Fruit fly (Drosophila melanogaster) whole organism, embryonic: ENCODE data around the gene TkR86C.

Experiments used
- Aef1 ChIP-seq: fragments of 200-800 bp; sonication (Bioruptor generic); IDR thresholded peaks from 3 replicates; pipeline ENCODE4 v1.3.6; 2022; ENCODE audit warnings: missing biosample characterization, missing genetic modification characterization
- CG11695 ChIP-seq: fragments of 200-800 bp; sonication (Bioruptor generic); IDR thresholded peaks from 3 replicates; pipeline ENCODE4 v1.3.6; 2022; ENCODE audit warnings: missing biosample characterization, missing genetic modification characterization
- CG12104 ChIP-seq: fragments of 200-800 bp; sonication (Bioruptor generic); optimal IDR thresholded peaks from 3 replicates; lab custom pipeline; 2016; ENCODE audit warnings: missing biosample characterization, missing genetic modification characterization
- CG1233 ChIP-seq: fragments of 200-800 bp; sonication (Bioruptor generic); optimal IDR thresholded peaks from 4 replicates; lab custom pipeline; 2018; ENCODE audit warnings: missing biosample characterization, mild to moderate bottlenecking, missing genetic modification characterization
- CG14441 ChIP-seq: fragments of 200-800 bp; sonication (Bioruptor generic); IDR thresholded peaks from 2 replicates; pipeline ENCODE4 v1.3.6; 2022; ENCODE audit warnings: missing biosample characterization, missing genetic modification characterization
- CG16779 ChIP-seq: fragments of 200-800 bp; sonication (Bioruptor generic); IDR thresholded peaks from 2 replicates; pipeline ENCODE4 v1.3.6; 2022; ENCODE audit warnings: missing biosample characterization, missing genetic modification characterization
- CG17568 ChIP-seq: fragments of 200-800 bp; sonication (Bioruptor generic); optimal IDR thresholded peaks from 2 replicates; lab custom pipeline; 2018; ENCODE audit warnings: missing biosample characterization, mild to moderate bottlenecking, missing genetic modification characterization, moderate library complexity
- CG18262 ChIP-seq: fragments of 200-800 bp; optimal IDR thresholded peaks from 3 replicates; lab custom pipeline; 2019; ENCODE audit warnings: missing biosample characterization, mild to moderate bottlenecking, missing genetic modification characterization, moderate library complexity
- CG18599 ChIP-seq: fragments of 200-800 bp; sonication (Bioruptor generic); optimal IDR thresholded peaks from 3 replicates; lab custom pipeline; 2017; ENCODE audit warnings: missing biosample characterization, missing genetic modification characterization, mild to moderate bottlenecking, moderate library complexity, missing genetic modification reagents
- CG5180 ChIP-seq: fragments of 200-800 bp; sonication (Bioruptor generic); optimal IDR thresholded peaks from 3 replicates; lab custom pipeline; 2017; ENCODE audit warnings: missing biosample characterization, missing genetic modification characterization, mild to moderate bottlenecking, moderate library complexity, missing genetic modification reagents
- CG7786 ChIP-seq: fragments of 200-800 bp; sonication (Bioruptor generic); optimal IDR thresholded peaks from 2 replicates; lab custom pipeline; 2016; ENCODE audit warnings: missing biosample characterization, missing genetic modification characterization
- CG8281 ChIP-seq: fragments of 200-800 bp; sonication (Bioruptor generic); optimal IDR thresholded peaks from 2 replicates; lab custom pipeline; 2018; ENCODE audit warnings: missing biosample characterization, mild to moderate bottlenecking, missing genetic modification characterization, moderate library complexity
- CG8924 ChIP-seq: fragments of 200-800 bp; optimal IDR thresholded peaks from 3 replicates; lab custom pipeline; 2019; ENCODE audit warnings: missing biosample characterization, mild to moderate bottlenecking, missing genetic modification characterization, moderate library complexity
- CrebB ChIP-seq: fragments of 200-800 bp; sonication (Bioruptor generic); optimal IDR thresholded peaks from 3 replicates; lab custom pipeline; 2018; ENCODE audit warnings: missing biosample characterization, mild to moderate bottlenecking, missing genetic modification characterization
- Dll ChIP-seq: fragments of 200-800 bp; sonication (Bioruptor generic); IDR thresholded peaks from 4 replicates; pipeline ENCODE4 v1.3.6; 2022; ENCODE audit warnings: missing biosample characterization, missing genetic modification characterization; ENCODE audit not compliant: partially characterized antibody
- Drgx ChIP-seq: fragments of 200-800 bp; sonication (Bioruptor generic); IDR thresholded peaks from 2 replicates; pipeline ENCODE4 v1.3.6; 2022; ENCODE audit warnings: missing biosample characterization, missing genetic modification characterization
- Elba2 ChIP-seq: fragments of 200-800 bp; sonication (Bioruptor generic); optimal IDR thresholded peaks from 3 replicates; lab custom pipeline; 2016; ENCODE audit warnings: missing biosample characterization, missing genetic modification characterization
- Fer1 ChIP-seq: fragments of 200-800 bp; sonication (Bioruptor generic); optimal IDR thresholded peaks from 2 replicates; lab custom pipeline; 2017; ENCODE audit warnings: missing biosample characterization, mild to moderate bottlenecking, missing genetic modification characterization
- H15 ChIP-seq: fragments of 200-800 bp; sonication (Bioruptor generic); IDR thresholded peaks from 3 replicates; pipeline ENCODE4 v1.3.6; 2022; ENCODE audit warnings: missing biosample characterization, missing genetic modification characterization
- Kr ChIP-seq: fragments of 200-800 bp; sonication (Bioruptor generic); optimal IDR thresholded peaks from 2 replicates; lab custom pipeline; 2017; ENCODE audit warnings: missing biosample characterization, mild to moderate bottlenecking, missing genetic modification characterization
- Mrtf ChIP-seq: fragments of 200-800 bp; sonication (Bioruptor generic); IDR thresholded peaks from 3 replicates; pipeline ENCODE4 v1.3.6; 2022; ENCODE audit warnings: missing biosample characterization, missing genetic modification characterization
- Optix ChIP-seq: fragments of 200-800 bp; sonication (Bioruptor generic); IDR thresholded peaks from 3 replicates; pipeline ENCODE4 v1.3.6; 2022; ENCODE audit warnings: missing biosample characterization, missing genetic modification characterization
- PHDP ChIP-seq: fragments of 200-800 bp; sonication (Bioruptor generic); optimal IDR thresholded peaks from 3 replicates; lab custom pipeline; 2018; ENCODE audit warnings: missing biosample characterization, mild to moderate bottlenecking, missing genetic modification characterization, moderate library complexity
- TFAM ChIP-seq: fragments of 200-800 bp; sonication (Bioruptor generic); optimal IDR thresholded peaks from 2 replicates; lab custom pipeline; 2017; ENCODE audit warnings: missing biosample characterization, missing genetic modification characterization, inconsistent platforms
- bigmax ChIP-seq: fragments of 200-800 bp; sonication (Bioruptor generic); optimal IDR thresholded peaks from 2 replicates; lab custom pipeline; 2018; ENCODE audit warnings: missing biosample characterization, mild to moderate bottlenecking, missing genetic modification characterization
- bsh ChIP-seq, 2 experiments: fragments of 200-800 bp; sonication (Bioruptor generic); optimal IDR thresholded peaks; 2 replicates each; lab custom pipeline; 2017 to 2018; ENCODE audit warnings: mild to moderate bottlenecking in 2 of 2, missing biosample characterization in 2 of 2, missing genetic modification characterization in 2 of 2, moderate library complexity in 1 of 2
- crp ChIP-seq, 2 experiments: fragments of 200-800 bp; sonication (Bioruptor generic); optimal IDR thresholded peaks; 2 replicates in 1 of 2; 3 replicates in 1 of 2; lab custom pipeline; 2017; ENCODE audit warnings: missing biosample characterization in 2 of 2, missing genetic modification characterization in 2 of 2, mild to moderate bottlenecking in 1 of 2, moderate library complexity in 1 of 2
- dimm ChIP-seq: fragments of 200-800 bp; sonication (Bioruptor generic); IDR thresholded peaks from 2 replicates; pipeline ENCODE4 v1.3.6; 2022; ENCODE audit warnings: missing biosample characterization, missing genetic modification characterization
- eve ChIP-seq, 2 experiments: fragments of >200 bp; optimal IDR thresholded peaks; 2 replicates each; lab custom pipeline; 2017; ENCODE audit warnings: missing biosample characterization in 2 of 2, missing genetic modification characterization in 2 of 2
- ewg ChIP-seq: fragments of 200-800 bp; sonication (Bioruptor generic); optimal IDR thresholded peaks from 3 replicates; lab custom pipeline; 2017; ENCODE audit warnings: mild to moderate bottlenecking, missing biosample characterization, missing genetic modification reagents, missing genetic modification characterization
- fd102C ChIP-seq: fragments of 200-800 bp; sonication (Bioruptor generic); optimal IDR thresholded peaks from 2 replicates; lab custom pipeline; 2018; ENCODE audit warnings: missing biosample characterization, mild to moderate bottlenecking, missing genetic modification characterization, moderate library complexity
- fu2 ChIP-seq: fragments of 200-800 bp; sonication (Bioruptor generic); optimal IDR thresholded peaks from 2 replicates; lab custom pipeline; 2016; ENCODE audit warnings: missing biosample characterization, missing genetic modification characterization
- grau ChIP-seq: fragments of 200-800 bp; optimal IDR thresholded peaks from 3 replicates; lab custom pipeline; 2019; ENCODE audit warnings: missing biosample characterization, mild to moderate bottlenecking, missing genetic modification characterization, moderate library complexity
- hb ChIP-seq: fragments of 200-800 bp; sonication (Bioruptor generic); IDR thresholded peaks from 3 replicates; pipeline ENCODE4 v1.3.6; 2022; ENCODE audit warnings: missing biosample characterization, missing genetic modification characterization; ENCODE audit not compliant: partially characterized antibody
- inv ChIP-seq: fragments of 200-800 bp; sonication (Bioruptor generic); IDR thresholded peaks from 2 replicates; pipeline ENCODE4 v1.3.6; 2022; ENCODE audit warnings: missing biosample characterization, missing genetic modification characterization; ENCODE audit not compliant: partially characterized antibody
- jigr1 ChIP-seq: fragments of 200-800 bp; sonication (Bioruptor generic); IDR thresholded peaks from 3 replicates; pipeline ENCODE4 v1.3.6; 2022; ENCODE audit warnings: missing biosample characterization, missing genetic modification characterization
- kah ChIP-seq: fragments of 200-800 bp; sonication (Bioruptor generic); optimal IDR thresholded peaks from 2 replicates; lab custom pipeline; 2018; ENCODE audit warnings: missing biosample characterization, mild to moderate bottlenecking, missing genetic modification characterization
- kni ChIP-seq: fragments of 200-800 bp; sonication (Bioruptor generic); optimal IDR thresholded peaks from 3 replicates; lab custom pipeline; 2017; ENCODE audit warnings: mild to moderate bottlenecking, missing biosample characterization, missing genetic modification reagents, missing genetic modification characterization
- p53 ChIP-seq: fragments of 200-800 bp; sonication (Bioruptor generic); optimal IDR thresholded peaks from 2 replicates; lab custom pipeline; 2016; ENCODE audit warnings: missing biosample characterization, missing genetic modification characterization
- pnt ChIP-seq: fragments of 200-800 bp; sonication (Bioruptor generic); optimal IDR thresholded peaks from 3 replicates; lab custom pipeline; 2016; ENCODE audit warnings: missing biosample characterization, missing genetic modification characterization
- pum ChIP-seq: fragments of 200-800 bp; sonication (Bioruptor generic); optimal IDR thresholded peaks from 2 replicates; lab custom pipeline; 2016; ENCODE audit warnings: missing biosample characterization, missing genetic modification characterization
- sens ChIP-seq: fragments of 200-800 bp; sonication (Bioruptor generic); peaks from one replicate; lab custom pipeline; 2016; ENCODE audit warnings: missing biosample characterization, missing genetic modification characterization
- stc ChIP-seq: fragments of 200-800 bp; sonication (Bioruptor generic); IDR thresholded peaks from 2 replicates; pipeline ENCODE4 v1.3.6; 2022; ENCODE audit warnings: missing biosample characterization, missing genetic modification characterization
- stwl ChIP-seq: fragments of 200-800 bp; sonication (Bioruptor generic); optimal IDR thresholded peaks from 3 replicates; lab custom pipeline; 2018; ENCODE audit warnings: missing biosample characterization, mild to moderate bottlenecking, missing genetic modification characterization, moderate library complexity
- tap ChIP-seq: fragments of 200-800 bp; optimal IDR thresholded peaks from 3 replicates; lab custom pipeline; 2019; ENCODE audit warnings: missing biosample characterization, mild to moderate bottlenecking, missing genetic modification characterization, moderate library complexity
- tio ChIP-seq: fragments of 200-800 bp; sonication (Bioruptor generic); optimal IDR thresholded peaks from 2 replicates; lab custom pipeline; 2017; ENCODE audit warnings: missing biosample characterization, missing genetic modification characterization, inconsistent platforms
- tup ChIP-seq: fragments of 200-800 bp; sonication (Bioruptor generic); optimal IDR thresholded peaks from 2 replicates; lab custom pipeline; 2016; ENCODE audit warnings: missing biosample characterization, mild to moderate bottlenecking, missing genetic modification characterization, moderate library complexity
- yki ChIP-seq: fragments of >200 bp; optimal IDR thresholded peaks from 3 replicates; lab custom pipeline; 2018

Gene TkR86C

dm6 chr3R:10788186-10788585 is 37.2 kb upstream of the TkR86C start, which contains the start of the genes Art1 and Mcm5 (continued):
- peak in 1 of 2 experiments; percentile 49 for TF ChIP-seq crp (GFP tag; optimal IDR thresholded peaks at IDR 0.05; lab: Kevin White, UChicago)

DNA sequence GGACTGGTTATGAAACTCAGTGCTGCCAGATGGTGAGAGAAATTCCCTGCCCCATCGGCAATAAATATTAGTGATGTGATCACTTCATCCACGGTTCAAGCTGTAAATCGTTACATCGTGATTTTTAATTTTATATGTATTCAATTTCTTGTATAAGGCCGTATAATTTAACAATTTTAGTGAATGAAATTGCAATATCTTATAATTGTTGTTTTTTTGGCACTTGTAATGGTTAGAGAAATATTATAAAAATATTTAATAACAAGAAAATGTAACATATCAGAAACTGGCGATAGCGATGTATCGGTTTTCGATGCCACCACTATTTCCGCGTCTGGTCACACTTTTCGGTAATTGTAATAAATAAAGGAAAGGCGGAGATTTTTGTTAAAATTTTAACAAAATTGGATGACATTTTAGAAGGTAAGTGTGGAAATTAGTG is 33.1 kb upstream of the TkR86C start, which contains the start of the genes mRpL37 and Rbp1:
TSS of gene mRpL37 (minus strand) at position 35 of the 442 bp plus-strand sequence.
TSS of gene Rbp1 (plus strand) at position 326 of the 442 bp plus-strand sequence.
- TF ChIP-seq H15, result no peak
- no peak for TF ChIP-seq CG5180 (GFP tag; lab: Kevin White, UChicago)
- TF ChIP-seq kni (GFP tag; lab: Kevin White, UChicago), result no peak
- no peak for TF ChIP-seq fd102C
- TF ChIP-seq pum (GFP tag; lab: Kevin White, UChicago), result peak; percentile 71
- TF ChIP-seq CG7786 (GFP tag; lab: Kevin White, UChicago), result peak; percentile 33
- TF ChIP-seq Dll (GFP tag; lab: Robert Waterston, UW), result peak; percentile 97
- TF ChIP-seq CG16779 (GFP tag; lab: Robert Waterston, UW), result no peak
- TF ChIP-seq dimm (GFP tag; lab: Robert Waterston, UW), result no peak
- TF ChIP-seq jigr1, result peak; percentile 66; the same call in 2 of the 3 replicates
- no peak for TF ChIP-seq Drgx (GFP tag; lab: Robert Waterston, UW)
- no peak for TF ChIP-seq bigmax
- peak; percentile 7 for TF ChIP-seq yki (lab: Kevin White, UChicago)
- no peak for TF ChIP-seq Kr
- TF ChIP-seq pnt, result peak; percentile 78
- TF ChIP-seq stc (GFP tag; lab: Robert Waterston, UW), result no peak
- peak; percentile 73 for TF ChIP-seq CG1233 (GFP tag; lab: Kevin White, UChicago)
- TF ChIP-seq tap, result no peak
- TF ChIP-seq p53 (GFP tag; lab: Kevin White, UChicago), result no peak
- no peak for TF ChIP-seq tup
- peak; percentile 92 for TF ChIP-seq inv (GFP tag; lab: Robert Waterston, UW)
- TF ChIP-seq kah, result no peak
- TF ChIP-seq stwl (tag; lab: Kevin White, UChicago), result peak; percentile 66
- no peak for TF ChIP-seq Optix (GFP tag; lab: Robert Waterston, UW)
- TF ChIP-seq Elba2 (GFP tag; lab: Kevin White, UChicago), result peak; percentile 20
- TF ChIP-seq grau, result peak; percentile 84
- TF ChIP-seq CG12104 (GFP tag; lab: Kevin White, UChicago), result peak; percentile 50
- TF ChIP-seq CrebB (tag; lab: Kevin White, UChicago), result no peak
- peak; percentile 64 for TF ChIP-seq PHDP (tag; lab: Kevin White, UChicago)
- TF ChIP-seq CG17568 (GFP tag; lab: Kevin White, UChicago), result no peak
- TF ChIP-seq bsh (GFP tag; optimal IDR thresholded peaks at IDR 0.05; lab: Kevin White, UChicago), result peak in 1 of 2 experiments; percentile 68
- peak; percentile 81 for TF ChIP-seq CG18262 (tag; lab: Kevin White, UChicago)
- peak; percentile 92 for TF ChIP-seq sens
- peak; percentile 66 for TF ChIP-seq tio (GFP tag; lab: Kevin White, UChicago)
- TF ChIP-seq CG14441 (GFP tag; lab: Robert Waterston, UW), result peak; percentile 56; the same call in 1 of the 2 replicates
- peak; percentile 18 for TF ChIP-seq ewg
- TF ChIP-seq CG8924 (tag; lab: Kevin White, UChicago), result peak; percentile 84
- no peak for TF ChIP-seq TFAM (GFP tag; lab: Kevin White, UChicago)
- TF ChIP-seq Fer1, result peak; percentile 55
- TF ChIP-seq CG11695 (GFP tag; lab: Robert Waterston, UW), result peak; percentile 30; the same call in 1 of the 3 replicates
- TF ChIP-seq eve (GFP tag; optimal IDR thresholded peaks at IDR 0.05; lab: Kevin White, UChicago), result no peak
- TF ChIP-seq CG8281 (tag; lab: Kevin White, UChicago), result no peak
- TF ChIP-seq Mrtf (GFP tag; lab: Robert Waterston, UW), result peak; percentile 64; the same call in 1 of the 3 replicates
- TF ChIP-seq fu2 (GFP tag; lab: Kevin White, UChicago), result no peak
- TF ChIP-seq CG18599 (GFP tag; lab: Kevin White, UChicago), result peak; percentile 56
- TF ChIP-seq Aef1 (GFP tag; lab: Robert Waterston, UW), result peak; percentile 88
- peak; percentile 89 for TF ChIP-seq hb (GFP tag; lab: Robert Waterston, UW)
